Worm (Caenorhabditis elegans) whole organism, late embryonic: ENCODE data around the gene srx-88.

ENCODE experiments used
- C08G9.2 ChIP-seq: sonication (generic microtip); optimal IDR thresholded peaks from 2 replicates; lab custom pipeline; 2016; ENCODE audit warnings: mild to moderate bottlenecking, missing genetic modification characterization, moderate library complexity, missing compliant biosample characterization
- ama-1 ChIP-seq: fragments of 150-350 bp; optimal IDR thresholded peaks from 2 replicates; lab custom pipeline; 2014
- ceh-24 ChIP-seq: sonication (generic microtip); optimal IDR thresholded peaks from 2 replicates; lab custom pipeline; 2016; ENCODE audit warnings: mild to moderate bottlenecking, missing genetic modification characterization, missing compliant biosample characterization
- dve-1 ChIP-seq: sonication (generic microtip); optimal IDR thresholded peaks from 2 replicates; lab custom pipeline; 2017; ENCODE audit warnings: antibody characterized with exemption, mild to moderate bottlenecking, missing genetic modification characterization, missing compliant biosample characterization
- fkh-10 ChIP-seq: fragments of 150-350 bp; optimal IDR thresholded peaks from 2 replicates; lab custom pipeline; 2014; ENCODE audit warnings: missing biosample characterization, missing genetic modification reagents, missing genetic modification characterization
- nhr-11 ChIP-seq: fragments of 150-350 bp; optimal IDR thresholded peaks from 2 replicates; lab custom pipeline; 2014; ENCODE audit warnings: missing biosample characterization, missing genetic modification characterization
- pha-4 ChIP-seq: fragments of 150-350 bp; optimal IDR thresholded peaks from 2 replicates; lab custom pipeline; 2018; ENCODE audit warnings: missing biosample characterization, missing genetic modification reagents, missing genetic modification characterization
- pqm-1 ChIP-seq: sonication (generic microtip); optimal IDR thresholded peaks from 2 replicates; lab custom pipeline; 2016; ENCODE audit warnings: missing genetic modification characterization, missing compliant biosample characterization

ce11 chrV:11627837-11628236 lies 44.5 kb downstream of the srx-88 start:
- TF ChIP-seq ama-1 (lab: Kevin White, UChicago) (no peak), C08G9.2 (tag; lab: Kevin White, UChicago) (no peak), ceh-24 (no peak), dve-1 (tag; lab: Kevin White, UChicago) (no peak), nhr-11 (tag; lab: Kevin White, UChicago) (no peak), pqm-1 (tag; lab: Kevin White, UChicago) (no peak), pha-4 (tag; lab: Kevin White, UChicago) (no peak), fkh-10 (no peak)
